Worm (Caenorhabditis elegans): Measurements from ENCODE around the gene set-1.

Gene set-1

DNA sequence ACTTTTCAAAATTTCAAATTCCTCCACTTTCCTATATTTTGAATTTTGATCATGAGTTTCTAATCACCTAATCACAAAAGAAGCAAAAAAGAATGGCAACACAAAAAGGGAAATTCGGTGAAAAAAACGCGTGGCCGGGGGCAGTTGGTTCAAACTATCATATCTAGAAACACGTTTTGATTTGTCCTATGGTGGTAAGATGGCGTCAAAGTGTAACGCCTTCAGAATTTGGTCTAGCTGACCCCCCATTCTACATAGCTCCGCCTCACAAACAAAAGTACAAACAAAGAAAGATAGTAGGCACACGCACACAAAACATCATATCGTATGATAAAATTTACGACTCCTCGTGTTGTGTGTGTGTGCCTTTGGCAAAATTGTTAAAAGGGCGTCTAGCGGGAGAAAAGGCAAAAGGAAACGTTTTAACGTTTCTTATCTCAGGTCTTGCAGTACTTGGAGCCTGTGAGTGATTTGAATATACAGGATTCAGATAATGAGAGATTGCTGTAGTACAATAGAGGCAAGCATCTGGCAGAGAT, 30.1 kb downstream of the set-1 start:
- TF ChIP-seq Y55F3AM.14 (GFP tag; optimal IDR thresholded peaks at IDR 0.05) (no peak), ceh-82 (tag; optimal IDR thresholded peaks at IDR 0.05) (no peak), mdl-1 (tag; optimal IDR thresholded peaks at IDR 0.05) (peak in 1 of 2 experiments; percentile 53), snpc-4 (tag; optimal IDR thresholded peaks at IDR 0.05) (no peak), sma-9 (GFP tag; optimal IDR thresholded peaks at IDR 0.05) (peak; percentile 75), sma-9 (tag; optimal IDR thresholded peaks at IDR 0.05) (no peak), dmd-4 (tag; optimal IDR thresholded peaks at IDR 0.05) (no peak), crh-2 (tag; optimal IDR thresholded peaks at IDR 0.05) (peak; percentile 72), ZK546.5 (tag; optimal IDR thresholded peaks at IDR 0.05) (no peak), fos-1 (tag; optimal IDR thresholded peaks at IDR 0.05) (peak; percentile 68), blmp-1 (tag; optimal IDR thresholded peaks at IDR 0.05; ENCODE audit: insufficient read depth) (peak; percentile 62), mab-5 (tag; optimal IDR thresholded peaks at IDR 0.05) (no peak), ama-1 (optimal IDR thresholded peaks at IDR 0.05) (no peak), nhr-129 (tag; optimal IDR thresholded peaks at IDR 0.05) (peak; percentile 40), nhr-10 (tag; optimal IDR thresholded peaks at IDR 0.05) (no peak), F13H6.1 (tag; optimal IDR thresholded peaks at IDR 0.05) (peak; percentile 14), lin-39 (tag; optimal IDR thresholded peaks at IDR 0.05) (no peak), sma-3 (GFP tag; optimal IDR thresholded peaks at IDR 0.05) (peak; percentile 41), gmeb-1 (tag; optimal IDR thresholded peaks at IDR 0.05) (peak; percentile 7), unc-55 (GFP tag; optimal IDR thresholded peaks at IDR 0.05) (no peak), nhr-25 (tag; optimal IDR thresholded peaks at IDR 0.05) (peak; percentile 66)

DNA sequence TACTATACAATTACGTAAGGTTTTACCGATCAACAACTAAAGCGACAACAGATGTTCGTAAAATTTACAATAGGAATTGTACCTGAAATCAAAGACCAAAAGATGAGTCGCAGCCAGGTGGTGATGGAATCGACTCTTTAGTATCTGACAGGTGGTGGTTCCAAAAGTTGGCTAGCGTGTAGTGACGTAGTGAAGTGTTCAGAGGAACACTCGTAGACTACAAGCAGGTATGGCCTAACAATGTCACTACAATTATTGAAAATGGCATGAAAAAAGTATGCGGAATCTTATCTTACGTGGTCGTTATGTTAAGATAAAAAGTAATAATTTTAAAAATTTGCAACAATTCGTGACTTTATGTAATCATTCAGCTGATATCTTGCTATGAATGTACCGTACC, 30.7 kb downstream of the set-1 start:
- TF ChIP-seq ama-1 (optimal IDR thresholded peaks at IDR 0.05): peak; percentile 44
- no peak for TF ChIP-seq lsy-2 (tag; optimal IDR thresholded peaks at IDR 0.05)

DNA sequence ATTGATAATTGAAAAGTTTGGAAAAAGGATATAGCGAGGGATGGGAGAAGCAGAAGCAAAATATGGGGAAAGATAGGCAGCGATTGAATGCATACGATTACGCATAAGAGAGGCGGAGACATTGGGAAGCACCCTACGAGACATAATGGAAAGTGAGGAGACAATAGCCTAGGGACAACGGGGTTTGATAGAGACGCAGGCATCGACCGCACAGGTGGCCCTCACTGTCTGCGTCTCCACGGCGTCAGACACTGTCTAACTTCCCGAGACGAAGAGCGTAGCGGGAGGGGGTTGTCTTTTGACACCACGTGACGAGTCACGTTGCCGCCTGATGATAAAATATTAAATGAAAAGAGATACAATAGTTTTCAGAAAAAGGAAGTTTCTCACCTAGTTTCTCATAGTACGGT, 31.2 kb downstream of the set-1 start:
- TF ChIP-seq F13H6.1 (tag; optimal IDR thresholded peaks at IDR 0.05): peak; percentile 94
- TF ChIP-seq mdl-1 (tag; optimal IDR thresholded peaks at IDR 0.05): peak; percentile 95 to 97
- TF ChIP-seq ama-1 (optimal IDR thresholded peaks at IDR 0.05): no peak
- TF ChIP-seq lin-39 (tag; optimal IDR thresholded peaks at IDR 0.05): no peak
- peak; percentile 71 for TF ChIP-seq lin-11 (tag; optimal IDR thresholded peaks at IDR 0.05)
- TF ChIP-seq unc-62 (GFP tag; optimal IDR thresholded peaks at IDR 0.05): peak; percentile 66
- TF ChIP-seq dmd-4 (tag; optimal IDR thresholded peaks at IDR 0.05): no peak
- peak; percentile 47 for TF ChIP-seq zag-1 (tag; optimal IDR thresholded peaks at IDR 0.05)
- no peak for TF ChIP-seq alr-1 (tag; optimal IDR thresholded peaks at IDR 0.05)
- TF ChIP-seq ZK546.5 (tag; optimal IDR thresholded peaks at IDR 0.05): peak; percentile 24
- TF ChIP-seq ztf-11 (tag; optimal IDR thresholded peaks at IDR 0.05): no peak
- TF ChIP-seq ceh-82 (tag; optimal IDR thresholded peaks at IDR 0.05): peak; percentile 55
- TF ChIP-seq elt-1 (tag; optimal IDR thresholded peaks at IDR 0.05): peak; percentile 1
- peak; percentile 85 for TF ChIP-seq gmeb-1 (tag; optimal IDR thresholded peaks at IDR 0.05)
- peak; percentile 42 for TF ChIP-seq egl-27 (tag; optimal IDR thresholded peaks at IDR 0.05)
- peak; percentile 44 for TF ChIP-seq nhr-129 (tag; optimal IDR thresholded peaks at IDR 0.05)
- TF ChIP-seq sem-4 (tag; optimal IDR thresholded peaks at IDR 0.05): peak; percentile 81
- no peak for TF ChIP-seq snpc-4 (tag; optimal IDR thresholded peaks at IDR 0.05)
- no peak for TF ChIP-seq nhr-77 (tag; optimal IDR thresholded peaks at IDR 0.05)
- peak; percentile 58 for TF ChIP-seq fos-1 (tag; optimal IDR thresholded peaks at IDR 0.05)
- TF ChIP-seq mab-5 (tag; optimal IDR thresholded peaks at IDR 0.05): peak; percentile 83
- TF ChIP-seq peb-1 (tag; optimal IDR thresholded peaks at IDR 0.05): no peak
- peak; percentile 53 to 89 for TF ChIP-seq lsy-2 (tag; optimal IDR thresholded peaks at IDR 0.05)
- TF ChIP-seq nhr-23 (tag; optimal IDR thresholded peaks at IDR 0.05): no peak
- no peak for TF ChIP-seq aly-2 (tag; optimal IDR thresholded peaks at IDR 0.05)
- TF ChIP-seq Y55F3AM.14 (GFP tag; optimal IDR thresholded peaks at IDR 0.05): peak; percentile 89
- TF ChIP-seq nhr-6 (tag; optimal IDR thresholded peaks at IDR 0.05): peak; percentile 50
- no peak for TF ChIP-seq elt-3 (tag; optimal IDR thresholded peaks at IDR 0.05)
- no peak for TF ChIP-seq unc-39 (tag; optimal IDR thresholded peaks at IDR 0.05)
- TF ChIP-seq skn-1 (tag; optimal IDR thresholded peaks at IDR 0.05): no peak
- no peak for TF ChIP-seq nhr-12 (tag; optimal IDR thresholded peaks at IDR 0.05)
- TF ChIP-seq mbf-1 (tag; optimal IDR thresholded peaks at IDR 0.05): no peak
- TF ChIP-seq nhr-11 (tag; optimal IDR thresholded peaks at IDR 0.05): no peak
- peak; percentile 59 for TF ChIP-seq lin-13 (GFP tag; optimal IDR thresholded peaks at IDR 0.05)
- peak; percentile 88 for TF ChIP-seq C34F6.9 (tag; optimal IDR thresholded peaks at IDR 0.05)
- TF ChIP-seq R02D3.7 (tag; optimal IDR thresholded peaks at IDR 0.05): no peak
- TF ChIP-seq sma-3 (GFP tag; optimal IDR thresholded peaks at IDR 0.05): peak; percentile 95
- peak; percentile 63 for TF ChIP-seq unc-55 (GFP tag; optimal IDR thresholded peaks at IDR 0.05)
- TF ChIP-seq nhr-21 (tag; optimal IDR thresholded peaks at IDR 0.05): peak; percentile 96
- peak; percentile 83 for TF ChIP-seq blmp-1 (tag; optimal IDR thresholded peaks at IDR 0.05; ENCODE audit: insufficient read depth)
- TF ChIP-seq nhr-237 (tag; optimal IDR thresholded peaks at IDR 0.05): no peak
- peak; percentile 97 for TF ChIP-seq sma-9 (GFP tag; optimal IDR thresholded peaks at IDR 0.05)
- TF ChIP-seq sma-9 (tag; optimal IDR thresholded peaks at IDR 0.05): no peak
- peak; percentile 53 for TF ChIP-seq ceh-16 (tag; optimal IDR thresholded peaks at IDR 0.05)
- no peak for TF ChIP-seq ztf-1 (GFP tag; conservative IDR thresholded peaks at IDR 0.05)

Data from whole organism, L2 larva.